Fruit fly (Drosophila melanogaster) whole organism, embryonic: ENCODE measurements around the gene Rab30.
A peak's percentile ranks its signal among the peaks of the same experiment; 100 is the strongest.

Experiments used
- CG10147 ChIP-seq: fragments of 200-800 bp; sonication (Bioruptor generic); optimal IDR thresholded peaks from 2 replicates; lab custom pipeline; 2019; ENCODE audit warnings: missing biosample characterization, mild to moderate bottlenecking, missing genetic modification characterization, moderate library complexity
- CG11696 ChIP-seq: fragments of 200-800 bp; sonication (Bioruptor generic); IDR thresholded peaks from 2 replicates; pipeline ENCODE4 v1.3.6; 2022; ENCODE audit warnings: missing biosample characterization, missing genetic modification characterization
- CG1233 ChIP-seq: fragments of 200-800 bp; sonication (Bioruptor generic); optimal IDR thresholded peaks from 4 replicates; lab custom pipeline; 2018; ENCODE audit warnings: missing biosample characterization, mild to moderate bottlenecking, missing genetic modification characterization
- CG14860 ChIP-seq: fragments of 200-800 bp; sonication (Bioruptor generic); IDR thresholded peaks from 3 replicates; pipeline ENCODE4 v1.3.6; 2022; ENCODE audit warnings: missing biosample characterization, missing genetic modification characterization; ENCODE audit not compliant: partially characterized antibody
- CG1603 ChIP-seq: fragments of 200-800 bp; sonication (Bioruptor generic); optimal IDR thresholded peaks from 2 replicates; lab custom pipeline; 2019; ENCODE audit warnings: missing biosample characterization, mild to moderate bottlenecking, missing genetic modification characterization, moderate library complexity
- CG17186 ChIP-seq: fragments of 200-800 bp; sonication (Bioruptor generic); optimal IDR thresholded peaks from 3 replicates; lab custom pipeline; 2017; ENCODE audit warnings: missing biosample characterization, missing genetic modification reagents, missing genetic modification characterization
- CG17359 ChIP-seq: fragments of 200-800 bp; sonication (Bioruptor generic); optimal IDR thresholded peaks from 3 replicates; lab custom pipeline; 2018; ENCODE audit warnings: missing biosample characterization, mild to moderate bottlenecking, missing genetic modification characterization, moderate library complexity
- CG17802 ChIP-seq: fragments of 200-800 bp; sonication (Bioruptor generic); optimal IDR thresholded peaks from 2 replicates; lab custom pipeline; 2018; ENCODE audit warnings: missing biosample characterization, mild to moderate bottlenecking, missing genetic modification characterization, moderate library complexity
- CG17829 ChIP-seq: fragments of 200-800 bp; optimal IDR thresholded peaks from 2 replicates; lab custom pipeline; 2019; ENCODE audit warnings: missing biosample characterization, mild to moderate bottlenecking, missing genetic modification characterization, moderate library complexity
- CG18262 ChIP-seq: fragments of 200-800 bp; optimal IDR thresholded peaks from 3 replicates; lab custom pipeline; 2019; ENCODE audit warnings: missing biosample characterization, mild to moderate bottlenecking, missing genetic modification characterization, moderate library complexity
- CG2129 ChIP-seq: fragments of 200-800 bp; sonication (Bioruptor generic); IDR thresholded peaks from 2 replicates; pipeline ENCODE4 v1.3.6; 2022; ENCODE audit warnings: missing biosample characterization, missing genetic modification characterization; ENCODE audit not compliant: partially characterized antibody
- CG3163 ChIP-seq: fragments of 200-800 bp; sonication (Bioruptor generic); optimal IDR thresholded peaks from 3 replicates; lab custom pipeline; 2016; ENCODE audit warnings: missing biosample characterization, missing genetic modification characterization
- CG34422 ChIP-seq: fragments of 200-800 bp; sonication (Bioruptor generic); IDR thresholded peaks from 3 replicates; pipeline ENCODE4 v1.3.6; 2022; ENCODE audit warnings: missing biosample characterization, missing genetic modification characterization
- CG5245 ChIP-seq: fragments of 200-800 bp; sonication (Bioruptor generic); optimal IDR thresholded peaks from 3 replicates; lab custom pipeline; 2016; ENCODE audit warnings: missing biosample characterization, missing genetic modification characterization
- D ChIP-seq, 2 experiments: fragments of 200-800 bp in 1 of 2; fragments of >200 bp in 1 of 2; sonication (Bioruptor generic) in 1 of 2; optimal IDR thresholded peaks; 2 replicates in 1 of 2; 3 replicates in 1 of 2; lab custom pipeline; 2017; ENCODE audit warnings: mild to moderate bottlenecking in 1 of 2, missing biosample characterization in 1 of 2, missing genetic modification characterization in 1 of 2, missing genetic modification reagents in 1 of 2
- Dbx ChIP-seq: fragments of 200-800 bp; sonication (Bioruptor generic); IDR thresholded peaks from 3 replicates; pipeline ENCODE4 v1.3.6; 2022; ENCODE audit warnings: missing biosample characterization, missing genetic modification characterization
- Dek ChIP-seq: fragments of 200-800 bp; sonication (Bioruptor generic); optimal IDR thresholded peaks from 3 replicates; lab custom pipeline; 2019; ENCODE audit warnings: missing biosample characterization, mild to moderate bottlenecking, missing genetic modification characterization, moderate library complexity
- Doc2 ChIP-seq: fragments of 200-800 bp; sonication (Bioruptor generic); IDR thresholded peaks from 2 replicates; pipeline ENCODE4 v1.3.6; 2022; ENCODE audit warnings: missing biosample characterization, missing genetic modification characterization
- Drgx ChIP-seq: fragments of 200-800 bp; sonication (Bioruptor generic); IDR thresholded peaks from 2 replicates; pipeline ENCODE4 v1.3.6; 2022; ENCODE audit warnings: missing biosample characterization, missing genetic modification characterization
- HLHmδ ChIP-seq: fragments of 200-800 bp; sonication (Bioruptor generic); optimal IDR thresholded peaks from 2 replicates; lab custom pipeline; 2018; ENCODE audit warnings: missing biosample characterization, mild to moderate bottlenecking, missing genetic modification characterization, moderate library complexity
- Nf-YA ChIP-seq: fragments of 200-800 bp; sonication (Bioruptor generic); IDR thresholded peaks from 2 replicates; pipeline ENCODE4 v1.3.6; 2022; ENCODE audit warnings: missing biosample characterization, missing genetic modification characterization
- Oaz ChIP-seq: fragments of 200-800 bp; sonication (Bioruptor generic); IDR thresholded peaks from 2 replicates; pipeline ENCODE4 v1.3.6; 2022; ENCODE audit warnings: missing biosample characterization, missing genetic modification characterization
- Spps ChIP-seq: fragments of 200-800 bp; sonication (Bioruptor generic); optimal IDR thresholded peaks from 2 replicates; lab custom pipeline; 2018; ENCODE audit warnings: missing biosample characterization, mild to moderate bottlenecking, missing genetic modification characterization
- Sry-δ ChIP-seq: fragments of 200-800 bp; sonication (Bioruptor generic); optimal IDR thresholded peaks from 2 replicates; lab custom pipeline; 2016; ENCODE audit warnings: missing biosample characterization, missing genetic modification characterization
- TFAM ChIP-seq: fragments of 200-800 bp; sonication (Bioruptor generic); optimal IDR thresholded peaks from 2 replicates; lab custom pipeline; 2017; ENCODE audit warnings: missing biosample characterization, missing genetic modification characterization, inconsistent platforms
- bbx ChIP-seq: fragments of 200-800 bp; sonication (Bioruptor generic); IDR thresholded peaks from 2 replicates; pipeline ENCODE4 v1.3.6; 2022; ENCODE audit warnings: missing biosample characterization, missing genetic modification characterization; ENCODE audit not compliant: partially characterized antibody
- cato ChIP-seq: fragments of 200-800 bp; sonication (Bioruptor generic); optimal IDR thresholded peaks from 2 replicates; lab custom pipeline; 2016; ENCODE audit warnings: missing biosample characterization, missing genetic modification characterization, borderline replicate concordance
- crp ChIP-seq, 2 experiments: fragments of 200-800 bp; sonication (Bioruptor generic); optimal IDR thresholded peaks; 2 replicates in 1 of 2; 3 replicates in 1 of 2; lab custom pipeline; 2017; ENCODE audit warnings: missing biosample characterization in 2 of 2, missing genetic modification characterization in 2 of 2, mild to moderate bottlenecking in 1 of 2, moderate library complexity in 1 of 2
- dpn ChIP-seq, 2 experiments: fragments of 200-800 bp; sonication (Bioruptor generic); optimal IDR thresholded peaks; 3 replicates each; lab custom pipeline; 2016; ENCODE audit warnings: missing biosample characterization in 2 of 2, missing genetic modification characterization in 2 of 2
- ems ChIP-seq: fragments of 200-800 bp; sonication (Bioruptor generic); optimal IDR thresholded peaks from 3 replicates; lab custom pipeline; 2016; ENCODE audit warnings: missing biosample characterization, missing genetic modification characterization
- ftz-f1 ChIP-seq: fragments of 200-800 bp; sonication (Bioruptor generic); optimal IDR thresholded peaks from 2 replicates; lab custom pipeline; 2016; ENCODE audit warnings: missing biosample characterization, missing genetic modification characterization
- gt ChIP-seq: fragments of 200-800 bp; sonication (Bioruptor generic); IDR thresholded peaks from 2 replicates; pipeline ENCODE4 v1.3.6; 2022; ENCODE audit warnings: missing biosample characterization, missing genetic modification characterization
- hkb ChIP-seq, 2 experiments: fragments of 200-800 bp in 1 of 2; fragments of >200 bp in 1 of 2; sonication (Bioruptor generic) in 1 of 2; IDR thresholded peaks in 1 of 2; optimal IDR thresholded peaks in 1 of 2; 2 replicates each; pipeline versions ENCODE4 v1.3.6 to Lab custom; 2017 to 2022; ENCODE audit warnings: missing biosample characterization in 1 of 2, missing genetic modification characterization in 1 of 2
- ind ChIP-seq: fragments of 200-800 bp; sonication (Bioruptor generic); optimal IDR thresholded peaks from 3 replicates; lab custom pipeline; 2016; ENCODE audit warnings: missing biosample characterization, missing genetic modification characterization
- kay ChIP-seq: fragments of 200-800 bp; sonication (Bioruptor generic); optimal IDR thresholded peaks from 2 replicates; lab custom pipeline; 2016; ENCODE audit warnings: missing biosample characterization, missing genetic modification characterization
- mirr ChIP-seq: fragments of 200-800 bp; sonication (Bioruptor generic); optimal IDR thresholded peaks from 3 replicates; lab custom pipeline; 2018; ENCODE audit warnings: missing biosample characterization, mild to moderate bottlenecking, missing genetic modification characterization
- nom ChIP-seq: fragments of 200-800 bp; sonication (Bioruptor generic); optimal IDR thresholded peaks from 2 replicates; lab custom pipeline; 2017; ENCODE audit warnings: missing biosample characterization, missing genetic modification characterization, mild to moderate bottlenecking, moderate library complexity, missing genetic modification reagents
- oc ChIP-seq: fragments of 200-800 bp; sonication (Bioruptor generic); optimal IDR thresholded peaks from 2 replicates; lab custom pipeline; 2018; ENCODE audit warnings: missing biosample characterization, mild to moderate bottlenecking, missing genetic modification characterization, moderate library complexity
- phol ChIP-seq: fragments of 200-800 bp; sonication (Bioruptor generic); optimal IDR thresholded peaks from 3 replicates; lab custom pipeline; 2018; ENCODE audit warnings: missing biosample characterization, mild to moderate bottlenecking, missing genetic modification characterization, moderate library complexity
- prd ChIP-seq, 3 experiments: fragments of >200 bp in 2 of 3; fragments of 200-800 bp in 1 of 3; sonication (Bioruptor generic) in 1 of 3; optimal IDR thresholded peaks in 2 of 3; IDR thresholded peaks in 1 of 3; 2 replicates in 2 of 3; 3 replicates in 1 of 3; pipeline versions ENCODE4 v1.3.6 to Lab custom; 2017 to 2022; ENCODE audit warnings: missing biosample characterization in 1 of 3, missing genetic modification characterization in 1 of 3
- pros ChIP-seq: fragments of 200-800 bp; sonication (Bioruptor generic); optimal IDR thresholded peaks from 3 replicates; lab custom pipeline; 2019; ENCODE audit warnings: missing biosample characterization, mild to moderate bottlenecking, missing genetic modification characterization, moderate library complexity
- pum ChIP-seq: fragments of 200-800 bp; sonication (Bioruptor generic); optimal IDR thresholded peaks from 2 replicates; lab custom pipeline; 2016; ENCODE audit warnings: missing biosample characterization, missing genetic modification characterization
- ro ChIP-seq: fragments of 200-800 bp; sonication (Bioruptor generic); IDR thresholded peaks from 2 replicates; pipeline ENCODE4 v1.3.6; 2022; ENCODE audit warnings: missing biosample characterization, missing genetic modification characterization
- salm ChIP-seq: fragments of 200-800 bp; sonication (Bioruptor generic); optimal IDR thresholded peaks from 2 replicates; lab custom pipeline; 2018; ENCODE audit warnings: missing biosample characterization, mild to moderate bottlenecking, missing genetic modification characterization
- slbo ChIP-seq: fragments of 200-800 bp; sonication (Bioruptor generic); IDR thresholded peaks from 2 replicates; pipeline ENCODE4 v1.3.6; 2022; ENCODE audit warnings: missing biosample characterization, missing genetic modification characterization
- slou ChIP-seq: fragments of 200-800 bp; sonication (Bioruptor generic); optimal IDR thresholded peaks from 3 replicates; lab custom pipeline; 2016; ENCODE audit warnings: missing biosample characterization, missing genetic modification characterization
- z ChIP-seq: fragments of 200-800 bp; sonication (Bioruptor generic); IDR thresholded peaks from 3 replicates; pipeline ENCODE4 v1.3.6; 2022; ENCODE audit warnings: missing biosample characterization, missing genetic modification characterization

Rab30 gene

dm6 chr2L:7049009-7049647, 16.7 kb upstream of the Rab30 start (continued):
- TF ChIP-seq Spps (no peak), Oaz (no peak), crp (GFP tag; optimal IDR thresholded peaks at IDR 0.05; lab: Kevin White, UChicago) (no peak), Dbx (peak; percentile 67; the same call in 1 of the 3 replicates), ro (GFP tag; lab: Robert Waterston, UW) (no peak), TFAM (no peak), dpn (GFP tag; optimal IDR thresholded peaks at IDR 0.05; lab: Kevin White, UChicago) (peak; percentile 23 to 34), bbx (GFP tag; lab: Robert Waterston, UW) (peak; percentile 99), Sry-δ (peak; percentile 17), z (GFP tag; lab: Robert Waterston, UW) (no peak), Drgx (GFP tag; lab: Robert Waterston, UW) (0 out of 2 replicates have a peak, but pooled peaks have one; percentile 36), CG17802 (tag; lab: Kevin White, UChicago) (no peak), oc (tag; lab: Kevin White, UChicago) (no peak), mirr (GFP tag; lab: Kevin White, UChicago) (peak; percentile 57), CG1603 (tag; lab: Kevin White, UChicago) (peak; percentile 8), salm (no peak), CG17186 (GFP tag; lab: Kevin White, UChicago) (no peak), gt (GFP tag; lab: Robert Waterston, UW) (no peak), pum (GFP tag; lab: Kevin White, UChicago) (no peak), CG17829 (tag; lab: Kevin White, UChicago) (peak; percentile 43), cato (GFP tag; lab: Kevin White, UChicago) (no peak), CG5245 (peak; percentile 21), CG34422 (0 out of 3 replicates have a peak, but pooled peaks have one; percentile 25), ems (no peak), HLHmδ (GFP tag; lab: Kevin White, UChicago) (peak; percentile 92), nom (GFP tag; lab: Kevin White, UChicago) (peak; percentile 77), prd (optimal IDR thresholded peaks at IDR 0.05; lab: Kevin White, UChicago) (no peak), prd (GFP tag; IDR thresholded peaks at IDR 0.05; lab: Robert Waterston, UW) (0 out of 3 replicates have a peak, but pooled peaks have one; percentile 24), hkb (optimal IDR thresholded peaks at IDR 0.05; lab: Kevin White, UChicago) (peak; percentile 31), hkb (GFP tag; IDR thresholded peaks at IDR 0.05; lab: Robert Waterston, UW) (peak; percentile 52; the same call in 1 of the 2 replicates), slou (GFP tag; lab: Kevin White, UChicago) (no peak), D (optimal IDR thresholded peaks at IDR 0.05; lab: Kevin White, UChicago) (no peak), D (GFP tag; optimal IDR thresholded peaks at IDR 0.05; lab: Kevin White, UChicago) (no peak), CG3163 (GFP tag; lab: Kevin White, UChicago) (peak; percentile 3), phol (no peak), pros (GFP tag; lab: Kevin White, UChicago) (peak; percentile 94), Nf-YA (GFP tag; lab: Robert Waterston, UW) (no peak), kay (GFP tag; lab: Kevin White, UChicago) (no peak), ind (no peak), Dek (tag; lab: Kevin White, UChicago) (no peak), CG2129 (GFP tag; lab: Robert Waterston, UW) (no peak), ftz-f1 (no peak), CG18262 (no peak), CG10147 (GFP tag; lab: Kevin White, UChicago) (peak; percentile 42), CG14860 (GFP tag; lab: Robert Waterston, UW) (peak; percentile 100), slbo (GFP tag; lab: Robert Waterston, UW) (peak; percentile 48; the same call in 1 of the 2 replicates), CG11696 (GFP tag; lab: Robert Waterston, UW) (no peak), CG17359 (tag; lab: Kevin White, UChicago) (peak; percentile 7), Doc2 (GFP tag; lab: Robert Waterston, UW) (no peak), CG1233 (GFP tag; lab: Kevin White, UChicago) (no peak)
